Fruit fly (Drosophila melanogaster) whole organism: Measurements from ENCODE around the gene bru3.

Experiments used
- CG8478 ChIP-seq: fragments of >200 bp; optimal IDR thresholded peaks from 2 replicates; lab custom pipeline; 2018; ENCODE audit warnings: inconsistent platforms
- pan ChIP-seq: fragments of >200 bp; optimal IDR thresholded peaks from 2 replicates; lab custom pipeline; 2017
- psq ChIP-seq: fragments of >200 bp; optimal IDR thresholded peaks from 2 replicates; lab custom pipeline; 2017
- usp ChIP-seq: fragments of >200 bp; optimal IDR thresholded peaks from 2 replicates; lab custom pipeline; 2017; ENCODE audit warnings: missing biosample characterization, missing genetic modification characterization, mixed read lengths

DNA sequence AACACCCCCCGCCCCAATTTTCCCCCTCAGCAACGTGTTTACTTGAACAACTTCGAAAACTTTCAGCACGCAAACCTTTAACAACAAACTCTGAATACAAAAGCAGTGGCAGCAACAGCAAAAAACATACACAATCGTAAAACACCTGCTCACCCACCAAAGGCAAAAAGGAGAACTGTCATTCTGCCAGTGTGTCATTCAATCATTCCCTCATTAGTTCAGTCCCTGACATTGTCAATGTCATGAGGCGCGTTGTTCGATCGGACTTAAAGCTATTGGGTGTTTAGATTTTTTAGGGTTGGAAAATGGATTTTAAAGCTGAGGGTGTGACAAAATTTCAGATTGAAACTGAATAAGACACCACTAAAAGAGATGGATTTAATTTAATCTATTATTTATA is 144.5 kb downstream of the bru3 start:
- TF ChIP-seq psq (lab: Kevin White, UChicago), result no peak
- no peak for TF ChIP-seq usp (GFP tag; lab: Kevin White, UChicago)
- no peak for TF ChIP-seq pan
- no peak for TF ChIP-seq CG8478 (lab: Kevin White, UChicago)
